Worm (Caenorhabditis elegans) whole organism, L4/young adult: ENCODE data around the gene C02F5.12.

Experiments used
- W03F9.2 ChIP-seq: fragments of 150-350 bp; optimal IDR thresholded peaks from 2 replicates; lab custom pipeline; 2014; ENCODE audit warnings: missing biosample characterization, missing genetic modification characterization
- dao-5 ChIP-seq: sonication (generic microtip); optimal IDR thresholded peaks from 2 replicates; lab custom pipeline; 2016; ENCODE audit warnings: missing genotype, missing genetic modification characterization, moderate library complexity, missing compliant biosample characterization
- him-1 ChIP-seq: sonication (generic microtip); optimal IDR thresholded peaks from 2 replicates; lab custom pipeline; 2016; ENCODE audit warnings: missing genotype, missing genetic modification reagents, missing genetic modification characterization, missing compliant biosample characterization

DNA sequence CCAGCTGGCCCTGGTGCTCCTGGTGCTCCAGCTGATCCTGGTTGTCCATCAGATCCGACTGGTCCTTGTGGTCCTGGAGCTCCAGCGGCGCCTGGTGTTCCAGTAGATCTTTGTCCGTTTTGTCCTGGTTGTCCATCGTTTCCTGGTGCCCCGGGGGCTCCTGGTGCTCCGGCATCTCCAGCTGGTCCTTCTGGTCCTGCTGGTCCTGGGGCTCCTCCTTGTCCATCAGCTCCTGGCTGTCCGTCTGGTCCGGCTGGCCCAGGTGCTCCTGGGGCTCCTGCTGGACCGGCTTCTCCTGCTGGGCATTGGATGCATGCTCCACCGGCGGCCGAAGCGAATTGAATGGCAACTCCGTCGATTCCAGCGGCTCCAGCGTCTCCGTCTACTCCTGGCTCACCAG lies 19.8 kb upstream of the C02F5.12 start:
- no peak for TF ChIP-seq dao-5
- no peak for TF ChIP-seq him-1 (tag; lab: Kevin White, UChicago)
- TF ChIP-seq W03F9.2 (tag; lab: Kevin White, UChicago): no peak
